Fruit fly (Drosophila melanogaster) whole organism, embryonic: Measurements from ENCODE around the gene CG3630.

ENCODE experiments used
- Antp ChIP-seq: fragments of 200-800 bp; sonication (Bioruptor generic); optimal IDR thresholded peaks from 3 replicates; lab custom pipeline; 2016; ENCODE audit warnings: missing biosample characterization, missing genetic modification characterization
- Asciz ChIP-seq: fragments of 200-800 bp; sonication (Bioruptor generic); optimal IDR thresholded peaks from 2 replicates; lab custom pipeline; 2017; ENCODE audit warnings: missing biosample characterization, mild to moderate bottlenecking, missing genetic modification characterization, missing genetic modification reagents
- CG10543 ChIP-seq: fragments of 200-800 bp; sonication (Bioruptor generic); optimal IDR thresholded peaks from 3 replicates; lab custom pipeline; 2017; ENCODE audit warnings: missing biosample characterization, mild to moderate bottlenecking, missing genetic modification characterization, moderate library complexity
- CG12071 ChIP-seq: fragments of 200-800 bp; sonication (Bioruptor generic); optimal IDR thresholded peaks from 3 replicates; lab custom pipeline; 2018; ENCODE audit warnings: missing biosample characterization, mild to moderate bottlenecking, missing genetic modification characterization
- CG15011 ChIP-seq: fragments of 200-800 bp; sonication (Bioruptor generic); optimal IDR thresholded peaks from 3 replicates; lab custom pipeline; 2018; ENCODE audit warnings: missing biosample characterization, mild to moderate bottlenecking, missing genetic modification characterization
- CG15073 ChIP-seq: fragments of 200-800 bp; sonication (Bioruptor generic); optimal IDR thresholded peaks from 2 replicates; lab custom pipeline; 2016; ENCODE audit warnings: missing biosample characterization, missing genetic modification characterization
- CG18599 ChIP-seq: fragments of 200-800 bp; sonication (Bioruptor generic); optimal IDR thresholded peaks from 3 replicates; lab custom pipeline; 2017; ENCODE audit warnings: missing biosample characterization, missing genetic modification characterization, mild to moderate bottlenecking, moderate library complexity, missing genetic modification reagents
- CG2875 ChIP-seq: fragments of 200-800 bp; sonication (Bioruptor generic); optimal IDR thresholded peaks from 2 replicates; lab custom pipeline; 2017; ENCODE audit warnings: missing biosample characterization, mild to moderate bottlenecking, missing genetic modification characterization, missing genetic modification reagents
- CG30431 ChIP-seq: fragments of 200-800 bp; sonication (Bioruptor generic); optimal IDR thresholded peaks from 2 replicates; lab custom pipeline; 2017; ENCODE audit warnings: missing biosample characterization, missing genetic modification characterization
- CG31224 ChIP-seq: fragments of 200-800 bp; sonication (Bioruptor generic); IDR thresholded peaks from 2 replicates; pipeline ENCODE4 v1.3.6; 2022; ENCODE audit warnings: missing biosample characterization, missing genetic modification characterization
- CG34376 ChIP-seq: fragments of 200-800 bp; sonication (Bioruptor generic); optimal IDR thresholded peaks from 2 replicates; lab custom pipeline; 2018; ENCODE audit warnings: missing biosample characterization, mild to moderate bottlenecking, missing genetic modification characterization
- CG4730 ChIP-seq: fragments of 200-800 bp; sonication (Bioruptor generic); IDR thresholded peaks from 2 replicates; pipeline ENCODE4 v1.3.6; 2022; ENCODE audit warnings: missing biosample characterization, missing genetic modification characterization
- CG6175 ChIP-seq: fragments of 200-800 bp; sonication (Bioruptor generic); IDR thresholded peaks from 3 replicates; pipeline ENCODE4 v1.3.6; 2022; ENCODE audit warnings: missing biosample characterization, missing genetic modification characterization
- D ChIP-seq, 2 experiments: fragments of 200-800 bp in 1 of 2; fragments of >200 bp in 1 of 2; sonication (Bioruptor generic) in 1 of 2; optimal IDR thresholded peaks; 2 replicates in 1 of 2; 3 replicates in 1 of 2; lab custom pipeline; 2017; ENCODE audit warnings: mild to moderate bottlenecking in 1 of 2, missing biosample characterization in 1 of 2, missing genetic modification characterization in 1 of 2, missing genetic modification reagents in 1 of 2
- Deaf1 ChIP-seq: fragments of 200-800 bp; optimal IDR thresholded peaks from 3 replicates; lab custom pipeline; 2019; ENCODE audit warnings: missing biosample characterization, mild to moderate bottlenecking, missing genetic modification characterization, moderate library complexity
- Doc2 ChIP-seq: fragments of 200-800 bp; sonication (Bioruptor generic); IDR thresholded peaks from 2 replicates; pipeline ENCODE4 v1.3.6; 2022; ENCODE audit warnings: missing biosample characterization, missing genetic modification characterization
- GATAe ChIP-seq: fragments of 200-800 bp; sonication (Bioruptor generic); conservative IDR thresholded peaks from 2 replicates; pipeline ENCODE4 v1.3.6; 2022; ENCODE audit warnings: missing biosample characterization, missing genetic modification characterization
- Hey ChIP-seq: fragments of 200-800 bp; sonication (Bioruptor generic); optimal IDR thresholded peaks from 3 replicates; lab custom pipeline; 2018; ENCODE audit warnings: missing biosample characterization, mild to moderate bottlenecking, missing genetic modification characterization
- HmgZ ChIP-seq: fragments of 200-800 bp; sonication (Bioruptor generic); optimal IDR thresholded peaks from 2 replicates; lab custom pipeline; 2018; ENCODE audit warnings: missing biosample characterization, mild to moderate bottlenecking, missing genetic modification characterization
- Hr78 ChIP-seq, 2 experiments: fragments of 200-800 bp in 1 of 2; fragments of >200 bp in 1 of 2; sonication (Bioruptor generic) in 1 of 2; optimal IDR thresholded peaks; 2 replicates each; lab custom pipeline; 2017 to 2019; ENCODE audit warnings: missing biosample characterization in 2 of 2, missing genetic modification characterization in 2 of 2, mild to moderate bottlenecking in 1 of 2, moderate library complexity in 1 of 2
- MTF-1 ChIP-seq: fragments of 200-800 bp; sonication (Bioruptor generic); optimal IDR thresholded peaks from 2 replicates; lab custom pipeline; 2018; ENCODE audit warnings: missing biosample characterization, mild to moderate bottlenecking, missing genetic modification characterization, borderline replicate concordance
- Med ChIP-seq: fragments of 200-800 bp; sonication (Bioruptor generic); peaks from one replicate; lab custom pipeline; 2016; ENCODE audit warnings: missing biosample characterization, missing genetic modification characterization, mild to moderate bottlenecking, inconsistent platforms, moderate library complexity
- Nf-YA ChIP-seq: fragments of 200-800 bp; sonication (Bioruptor generic); IDR thresholded peaks from 2 replicates; pipeline ENCODE4 v1.3.6; 2022; ENCODE audit warnings: missing biosample characterization, missing genetic modification characterization
- Oaz ChIP-seq: fragments of 200-800 bp; sonication (Bioruptor generic); IDR thresholded peaks from 2 replicates; pipeline ENCODE4 v1.3.6; 2022; ENCODE audit warnings: missing biosample characterization, missing genetic modification characterization
- Ptx1 ChIP-seq: fragments of 200-800 bp; sonication (Bioruptor generic); IDR thresholded peaks from 2 replicates; pipeline ENCODE4 v1.3.6; 2022; ENCODE audit warnings: missing biosample characterization, missing genetic modification characterization
- Vsx1 ChIP-seq: fragments of 200-800 bp; sonication (Bioruptor generic); optimal IDR thresholded peaks from 2 replicates; lab custom pipeline; 2017; ENCODE audit warnings: missing biosample characterization, mild to moderate bottlenecking, missing genetic modification characterization, missing genetic modification reagents
- chinmo ChIP-seq: fragments of 200-800 bp; sonication (Bioruptor generic); IDR thresholded peaks from 4 replicates; pipeline ENCODE4 v1.3.6; 2022; ENCODE audit warnings: missing biosample characterization, missing genetic modification characterization; ENCODE audit not compliant: partially characterized antibody
- cwo ChIP-seq: fragments of 200-800 bp; sonication (Bioruptor generic); optimal IDR thresholded peaks from 3 replicates; lab custom pipeline; 2017; ENCODE audit warnings: missing biosample characterization, missing genetic modification characterization, mild to moderate bottlenecking, moderate library complexity, missing genetic modification reagents
- dimm ChIP-seq: fragments of 200-800 bp; sonication (Bioruptor generic); IDR thresholded peaks from 2 replicates; pipeline ENCODE4 v1.3.6; 2022; ENCODE audit warnings: missing biosample characterization, missing genetic modification characterization
- dpn ChIP-seq, 2 experiments: fragments of 200-800 bp; sonication (Bioruptor generic); optimal IDR thresholded peaks; 3 replicates each; lab custom pipeline; 2016; ENCODE audit warnings: missing biosample characterization in 2 of 2, missing genetic modification characterization in 2 of 2
- eve ChIP-seq, 2 experiments: fragments of >200 bp; optimal IDR thresholded peaks; 2 replicates each; lab custom pipeline; 2017; ENCODE audit warnings: missing biosample characterization in 2 of 2, missing genetic modification characterization in 2 of 2
- exex ChIP-seq: fragments of 200-800 bp; sonication (Bioruptor generic); optimal IDR thresholded peaks from 4 replicates; lab custom pipeline; 2018; ENCODE audit warnings: missing biosample characterization, mild to moderate bottlenecking, missing genetic modification characterization, moderate library complexity
- gem ChIP-seq: fragments of 200-800 bp; sonication (Bioruptor generic); optimal IDR thresholded peaks from 2 replicates; lab custom pipeline; 2019; ENCODE audit warnings: missing biosample characterization, mild to moderate bottlenecking, missing genetic modification characterization, moderate library complexity
- grn ChIP-seq: fragments of 200-800 bp; sonication (Bioruptor generic); optimal IDR thresholded peaks from 3 replicates; lab custom pipeline; 2017; ENCODE audit warnings: missing biosample characterization, missing genetic modification characterization
- lab ChIP-seq: fragments of 200-800 bp; sonication (Bioruptor generic); optimal IDR thresholded peaks from 3 replicates; lab custom pipeline; 2017; ENCODE audit warnings: missing biosample characterization, missing genetic modification characterization, mild to moderate bottlenecking, moderate library complexity, missing genetic modification reagents
- mirr ChIP-seq: fragments of 200-800 bp; sonication (Bioruptor generic); optimal IDR thresholded peaks from 3 replicates; lab custom pipeline; 2018; ENCODE audit warnings: missing biosample characterization, mild to moderate bottlenecking, missing genetic modification characterization
- nom ChIP-seq: fragments of 200-800 bp; sonication (Bioruptor generic); optimal IDR thresholded peaks from 2 replicates; lab custom pipeline; 2017; ENCODE audit warnings: missing biosample characterization, missing genetic modification characterization, mild to moderate bottlenecking, moderate library complexity, missing genetic modification reagents
- org-1 ChIP-seq: fragments of 200-800 bp; sonication (Bioruptor generic); optimal IDR thresholded peaks from 2 replicates; lab custom pipeline; 2017; ENCODE audit warnings: missing biosample characterization, missing genetic modification characterization
- otp ChIP-seq: fragments of 200-800 bp; sonication (Bioruptor generic); IDR thresholded peaks from 3 replicates; pipeline ENCODE4, ENCODE4 v1.3.6; 2022; ENCODE audit warnings: missing biosample characterization, missing genetic modification characterization
- pzg ChIP-seq: fragments of 200-800 bp; sonication (Bioruptor generic); optimal IDR thresholded peaks from 3 replicates; lab custom pipeline; 2018; ENCODE audit warnings: missing biosample characterization, mild to moderate bottlenecking, missing genetic modification characterization, moderate library complexity
- sd ChIP-seq: fragments of 200-800 bp; sonication (Bioruptor generic); optimal IDR thresholded peaks from 3 replicates; lab custom pipeline; 2018; ENCODE audit warnings: missing biosample characterization, mild to moderate bottlenecking, missing genetic modification characterization, moderate library complexity
- sug ChIP-seq: fragments of 200-800 bp; optimal IDR thresholded peaks from 2 replicates; lab custom pipeline; 2019; ENCODE audit warnings: missing biosample characterization, mild to moderate bottlenecking, missing genetic modification characterization, moderate library complexity
- tin ChIP-seq: fragments of 200-800 bp; sonication (Bioruptor generic); optimal IDR thresholded peaks from 3 replicates; lab custom pipeline; 2016; ENCODE audit warnings: missing biosample characterization, missing genetic modification characterization
- vnd ChIP-seq: fragments of 200-800 bp; sonication (Bioruptor generic); IDR thresholded peaks from 3 replicates; pipeline ENCODE4 v1.3.6; 2022; ENCODE audit warnings: missing biosample characterization, missing genetic modification characterization; ENCODE audit not compliant: partially characterized antibody
- wek ChIP-seq: fragments of 200-800 bp; sonication (Bioruptor generic); optimal IDR thresholded peaks from 3 replicates; lab custom pipeline; 2018; ENCODE audit warnings: missing biosample characterization, mild to moderate bottlenecking, missing genetic modification characterization, moderate library complexity

Gene CG3630

DNA sequence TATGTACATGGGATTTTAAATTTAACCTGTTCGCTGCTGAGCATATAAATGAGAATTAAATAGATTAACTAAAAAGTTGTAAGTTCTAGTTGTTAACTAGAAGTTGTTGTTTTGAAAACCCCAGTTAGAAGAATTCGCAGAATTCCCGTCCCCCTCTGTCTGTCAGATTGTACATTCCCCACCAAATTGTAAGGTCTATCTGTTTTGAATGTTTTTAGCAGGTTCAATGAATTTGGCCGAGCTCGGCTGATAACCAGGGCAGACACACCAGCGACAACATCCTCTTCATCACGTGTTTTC is 36.2 kb downstream of the CG3630 start:
- TF ChIP-seq Doc2 (GFP tag; lab: Robert Waterston, UW) (no peak), cwo (peak; percentile 1), D (optimal IDR thresholded peaks at IDR 0.05; lab: Kevin White, UChicago) (no peak), D (GFP tag; optimal IDR thresholded peaks at IDR 0.05; lab: Kevin White, UChicago) (no peak), CG4730 (GFP tag; lab: Robert Waterston, UW) (no peak), pzg (GFP tag; lab: Kevin White, UChicago) (no peak), CG30431 (no peak), CG15011 (GFP tag; lab: Kevin White, UChicago) (no peak)

DNA sequence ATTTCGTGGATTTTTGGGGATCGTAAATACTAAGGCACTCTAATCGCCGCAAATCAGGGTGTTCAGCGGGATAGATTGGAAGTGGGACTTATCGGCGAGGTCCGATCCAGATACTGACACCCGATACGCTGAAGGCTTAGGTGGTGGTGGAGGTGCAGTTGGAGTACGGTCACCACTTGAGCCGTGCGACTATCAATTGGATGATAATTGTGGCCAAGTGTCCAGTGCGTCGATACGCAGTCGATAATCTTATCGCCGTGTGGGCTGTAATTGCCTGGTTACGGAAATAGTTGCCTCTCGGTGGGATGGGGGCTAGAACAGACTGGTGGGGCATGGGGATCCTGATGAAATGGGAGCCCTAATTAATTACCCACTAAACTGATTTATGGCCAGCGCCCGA is 37.3 kb downstream of the CG3630 start:
- TF ChIP-seq mirr (GFP tag; lab: Kevin White, UChicago) (peak; percentile 16), Hey (tag; lab: Kevin White, UChicago) (peak; percentile 62), sug (tag; lab: Kevin White, UChicago) (peak; percentile 93), Vsx1 (GFP tag; lab: Kevin White, UChicago) (peak; percentile 93), lab (peak; percentile 2), Med (GFP tag; lab: Kevin White, UChicago) (peak; percentile 12), HmgZ (tag; lab: Kevin White, UChicago) (peak; percentile 8), dimm (GFP tag; lab: Robert Waterston, UW) (no peak), vnd (GFP tag; lab: Robert Waterston, UW) (peak; percentile 46; the same call in 1 of the 3 replicates), CG34376 (GFP tag; lab: Kevin White, UChicago) (peak; percentile 90), Asciz (GFP tag; lab: Kevin White, UChicago) (no peak), CG2875 (GFP tag; lab: Kevin White, UChicago) (no peak), chinmo (GFP tag; lab: Robert Waterston, UW) (peak; percentile 75; the same call in 1 of the 4 replicates), gem (tag; lab: Kevin White, UChicago) (peak; percentile 33), Hr78 (GFP tag; optimal IDR thresholded peaks at IDR 0.05; lab: Kevin White, UChicago) (peak in 1 of 2 experiments; percentile 10), org-1 (GFP tag; lab: Kevin White, UChicago) (no peak), grn (GFP tag; lab: Kevin White, UChicago) (peak; percentile 98), CG10543 (GFP tag; lab: Kevin White, UChicago) (peak; percentile 49), otp (GFP tag; lab: Robert Waterston, UW) (0 out of 3 replicates have a peak, but pooled peaks have one; percentile 42), exex (peak; percentile 99), GATAe (GFP tag; lab: Robert Waterston, UW) (peak; percentile 80; the same call in 1 of the 2 replicates), CG18599 (GFP tag; lab: Kevin White, UChicago) (peak; percentile 67), sd (tag; lab: Kevin White, UChicago) (peak; percentile 85), Antp (no peak)

DNA sequence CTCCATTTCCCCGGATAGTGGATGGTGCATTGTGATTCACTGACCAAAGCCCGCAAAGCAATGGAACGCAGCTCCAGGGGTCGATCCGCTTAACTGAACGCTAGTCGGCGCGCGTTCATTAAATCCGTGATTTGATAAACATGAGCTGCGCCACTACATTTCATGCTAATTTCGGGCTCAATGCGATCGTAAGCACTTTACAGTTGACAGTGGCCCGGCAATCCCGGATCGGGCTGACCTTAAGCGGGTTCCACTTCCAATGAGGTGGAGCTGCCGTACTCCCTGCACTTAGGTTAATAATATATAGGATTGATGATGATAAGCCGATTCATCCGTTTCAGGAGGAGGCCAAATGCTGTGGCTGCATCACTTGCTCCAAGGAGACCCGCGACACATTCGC is 41.8 kb downstream of the CG3630 start, which contains the start of gene FarO:
FarO (minus strand) TSS at position 101 of the 400 bp plus-strand sequence.
- TF ChIP-seq eve (GFP tag; optimal IDR thresholded peaks at IDR 0.05; lab: Kevin White, UChicago) = no peak
- TF ChIP-seq Deaf1 (tag; lab: Kevin White, UChicago) = no peak
- no peak for TF ChIP-seq wek
- no peak for TF ChIP-seq CG15073 (GFP tag; lab: Kevin White, UChicago)
- TF ChIP-seq Oaz = no peak
- no peak for TF ChIP-seq CG6175 (GFP tag; lab: Robert Waterston, UW)
- TF ChIP-seq Nf-YA = no peak
- no peak for TF ChIP-seq CG31224 (GFP tag; lab: Robert Waterston, UW)
- TF ChIP-seq nom (GFP tag; lab: Kevin White, UChicago) = no peak
- TF ChIP-seq CG12071 (GFP tag; lab: Kevin White, UChicago) = no peak
- no peak for TF ChIP-seq tin
- TF ChIP-seq MTF-1 = no peak
- TF ChIP-seq dpn (GFP tag; optimal IDR thresholded peaks at IDR 0.05; lab: Kevin White, UChicago) = no peak
- TF ChIP-seq Ptx1 = no peak
- TF ChIP-seq, all 482 proteins: peak for 0
